Worm (Caenorhabditis elegans) whole organism, L4 larva: ENCODE data around the gene ipla-5.

Experiments used
- D1046.2 ChIP-seq: fragments of 200-800 bp; sonication (Bioruptor generic); IDR thresholded peaks from 2 replicates; pipeline ENCODE4 v1.3.6; 2022; ENCODE audit warnings: missing genetic modification characterization, missing compliant biosample characterization
- aha-1 ChIP-seq: fragments of 150-350 bp; peaks from one replicate; lab custom pipeline; 2014; ENCODE audit warnings: missing biosample characterization, missing genetic modification characterization
- arid-1 ChIP-seq: fragments of 200-800 bp; sonication (Bioruptor generic); conservative IDR thresholded peaks from 2 replicates; pipeline ENCODE4 v1.3.6; 2022; ENCODE audit warnings: missing genetic modification reagents, missing genetic modification characterization, missing compliant biosample characterization
- ceh-62 ChIP-seq: sonication (generic microtip); optimal IDR thresholded peaks from 2 replicates; lab custom pipeline; 2017; ENCODE audit warnings: missing biosample characterization, missing genetic modification characterization
- daf-8 ChIP-seq: fragments of 200-800 bp; sonication (Bioruptor generic); IDR thresholded peaks from 2 replicates; pipeline ENCODE4 v1.3.6; 2022; ENCODE audit warnings: missing genetic modification characterization, missing compliant biosample characterization
- lim-7 ChIP-seq: fragments of 200-800 bp; sonication (Bioruptor generic); IDR thresholded peaks from 2 replicates; pipeline ENCODE4 v1.3.6; 2022; ENCODE audit warnings: missing genetic modification characterization, missing compliant biosample characterization
- lin-15B ChIP-seq: fragments of 150-350 bp; sonication (generic microtip); optimal IDR thresholded peaks from 3 replicates; lab custom pipeline; 2014; ENCODE audit warnings: missing biosample characterization, missing genetic modification characterization
- lin-39 ChIP-seq: fragments of 150-350 bp; optimal IDR thresholded peaks from 2 replicates; lab custom pipeline; 2014; ENCODE audit warnings: missing biosample characterization, missing genetic modification reagents, missing genetic modification characterization
- lsy-2 ChIP-seq, 2 experiments: fragments of 150-350 bp in 1 of 2; sonication (generic microtip) in 1 of 2; optimal IDR thresholded peaks; 2 replicates each; lab custom pipeline; 2014 to 2017; ENCODE audit warnings: missing biosample characterization in 2 of 2, missing genetic modification characterization in 2 of 2
- nhr-10 ChIP-seq: fragments of 150-350 bp; optimal IDR thresholded peaks from 2 replicates; lab custom pipeline; 2014; ENCODE audit warnings: missing biosample characterization, missing genetic modification characterization
- snpc-1.2 ChIP-seq: fragments of 200-800 bp; sonication (Bioruptor generic); IDR thresholded peaks from 2 replicates; pipeline ENCODE4 v1.3.6; 2022; ENCODE audit warnings: missing genetic modification reagents, missing genetic modification characterization, missing compliant biosample characterization
- zfp-3 ChIP-seq: fragments of 200-800 bp; sonication (Bioruptor generic); conservative IDR thresholded peaks from 2 replicates; pipeline ENCODE4 v1.3.6; 2022; ENCODE audit warnings: missing genetic modification reagents, missing genetic modification characterization, missing compliant biosample characterization
- zip-2 ChIP-seq: fragments of 150-350 bp; optimal IDR thresholded peaks from 2 replicates; lab custom pipeline; 2014; ENCODE audit warnings: missing biosample characterization, missing genetic modification characterization

DNA sequence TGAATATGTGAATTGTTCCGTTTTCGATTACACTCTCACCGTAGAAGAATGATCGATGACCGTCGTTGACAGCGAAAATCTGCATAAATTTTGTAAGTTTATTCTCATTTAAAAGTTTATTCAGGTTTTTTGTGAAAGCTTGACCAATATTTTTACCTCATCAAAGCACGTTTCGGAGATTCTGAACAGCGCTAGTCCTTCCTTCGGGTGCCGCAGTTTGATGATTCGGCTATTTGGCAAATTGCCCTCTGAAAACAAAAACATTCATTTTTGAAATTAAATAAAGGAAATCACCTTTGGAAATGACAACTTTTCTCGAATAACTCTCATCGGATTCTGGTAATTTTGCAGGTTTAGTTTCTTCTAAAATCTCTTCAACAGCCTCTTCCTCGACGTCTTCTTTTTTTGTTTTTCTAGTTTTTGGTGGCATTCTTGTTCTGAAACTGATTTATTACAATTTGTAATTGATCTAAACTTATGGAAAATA lies 25.9 kb downstream of the ipla-5 start, which contains the start of gene F21D5.6:
- TF ChIP-seq lin-15B (no peak), arid-1 (GFP tag; lab: Robert Waterston, UW) (no peak), zip-2 (tag; lab: Kevin White, UChicago) (no peak), daf-8 (GFP tag; lab: Robert Waterston, UW) (no peak), lin-39 (tag; lab: Kevin White, UChicago) (no peak), D1046.2 (GFP tag; lab: Robert Waterston, UW) (no peak), zfp-3 (GFP tag; lab: Robert Waterston, UW) (no peak), nhr-10 (tag; lab: Kevin White, UChicago) (no peak), snpc-1.2 (no peak), lim-7 (GFP tag; lab: Robert Waterston, UW) (no peak), ceh-62 (no peak), aha-1 (tag; lab: Kevin White, UChicago) (peak; percentile 65), lsy-2 (tag; optimal IDR thresholded peaks at IDR 0.05; lab: Kevin White, UChicago) (no peak)
